Fruit fly (Drosophila melanogaster) whole organism, wandering third instar larva: Measurements from ENCODE around the gene skl.

Source experiments
- CG9705 ChIP-seq: fragments of 200-800 bp; sonication (Bioruptor generic); optimal IDR thresholded peaks from 2 replicates; lab custom pipeline; 2018; ENCODE audit warnings: missing biosample characterization, mild to moderate bottlenecking, missing genetic modification characterization
- HLH106 ChIP-seq: fragments of 200-800 bp; optimal IDR thresholded peaks from 3 replicates; lab custom pipeline; 2019; ENCODE audit warnings: missing biosample characterization, mild to moderate bottlenecking, missing genetic modification characterization, moderate library complexity
- Jra ChIP-seq: sonication (Bioruptor generic); optimal IDR thresholded peaks from 2 replicates; lab custom pipeline; 2016; ENCODE audit warnings: missing biosample characterization, missing genetic modification characterization
- Sp1 ChIP-seq: fragments of 200-800 bp; sonication (Bioruptor generic); optimal IDR thresholded peaks from 3 replicates; lab custom pipeline; 2019; ENCODE audit warnings: missing biosample characterization, mild to moderate bottlenecking, missing genetic modification characterization, moderate library complexity
- dsf ChIP-seq: sonication (Bioruptor generic); optimal IDR thresholded peaks from 2 replicates; lab custom pipeline; 2016; ENCODE audit warnings: missing biosample characterization, missing genetic modification characterization, borderline replicate concordance
- jim ChIP-seq: fragments of 175-275, 200-325 bp; sonication (Bioruptor generic); optimal IDR thresholded peaks from 2 replicates; lab custom pipeline; 2016; ENCODE audit warnings: missing biosample characterization, mild to moderate bottlenecking, missing genetic modification characterization

DNA sequence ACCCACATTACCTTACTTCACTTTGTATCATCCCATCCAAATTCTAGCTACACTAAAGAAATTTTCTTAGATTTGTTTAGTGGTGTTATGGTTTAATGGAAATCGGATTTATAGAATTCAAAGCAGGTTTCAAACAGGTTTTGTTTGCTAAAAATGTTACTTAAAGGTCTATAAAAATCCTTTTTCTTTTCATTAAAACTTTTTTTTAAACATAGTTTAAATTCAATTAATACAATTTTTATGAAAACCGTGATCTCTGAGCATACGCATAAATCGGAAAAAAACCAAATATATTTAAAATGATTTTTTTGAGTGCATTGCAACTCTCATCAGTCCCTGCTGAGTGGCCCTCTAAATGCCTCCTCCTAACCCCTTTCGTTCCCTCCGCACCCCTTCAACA lies 14.5 kb downstream of the skl start:
- no peak for TF ChIP-seq Sp1 (GFP tag; lab: Kevin White, UChicago)
- TF ChIP-seq HLH106 (tag; lab: Kevin White, UChicago) = no peak
- no peak for TF ChIP-seq jim (GFP tag; lab: Kevin White, UChicago)
- no peak for TF ChIP-seq CG9705 (GFP tag; lab: Kevin White, UChicago)
- no peak for TF ChIP-seq dsf (GFP tag; lab: Kevin White, UChicago)
- TF ChIP-seq Jra (GFP tag; lab: Kevin White, UChicago) = no peak
